Fruit fly (Drosophila melanogaster) whole organism, wandering third instar larva: ENCODE results near the gene CG42692.

ENCODE experiments used
- Abd-B ChIP-seq: fragments of >200 bp; optimal IDR thresholded peaks from 2 replicates; lab custom pipeline; 2017; ENCODE audit warnings: missing biosample characterization, missing genetic modification characterization
- CG32264 ChIP-seq: fragments of 200-800 bp; sonication (Bioruptor generic); optimal IDR thresholded peaks from 2 replicates; lab custom pipeline; 2016; ENCODE audit warnings: missing biosample characterization, missing genetic modification characterization
- CG9705 ChIP-seq: fragments of 200-800 bp; sonication (Bioruptor generic); optimal IDR thresholded peaks from 2 replicates; lab custom pipeline; 2018; ENCODE audit warnings: missing biosample characterization, mild to moderate bottlenecking, missing genetic modification characterization
- CrebA ChIP-seq: fragments of 200-800 bp; sonication (Bioruptor generic); optimal IDR thresholded peaks from 2 replicates; lab custom pipeline; 2016; ENCODE audit warnings: missing biosample characterization, mild to moderate bottlenecking, missing genetic modification characterization, borderline replicate concordance
- Dfd ChIP-seq: fragments of >200 bp; optimal IDR thresholded peaks from 2 replicates; lab custom pipeline; 2017; ENCODE audit warnings: missing biosample characterization, missing genetic modification characterization
- Dif ChIP-seq: fragments of 200-275, 200-300 bp; sonication (Bioruptor generic); optimal IDR thresholded peaks from 2 replicates; lab custom pipeline; 2018; ENCODE audit warnings: missing biosample characterization, missing genetic modification characterization; ENCODE audit not compliant: partially characterized antibody
- GATAd ChIP-seq: sonication (Bioruptor generic); optimal IDR thresholded peaks from 2 replicates; lab custom pipeline; 2016; ENCODE audit warnings: missing biosample characterization, missing genetic modification characterization
- HLH106 ChIP-seq: fragments of 200-800 bp; optimal IDR thresholded peaks from 3 replicates; lab custom pipeline; 2019; ENCODE audit warnings: missing biosample characterization, mild to moderate bottlenecking, missing genetic modification characterization, moderate library complexity
- Hnf4 ChIP-seq: fragments of 200-800 bp; sonication (Bioruptor generic); optimal IDR thresholded peaks from 2 replicates; lab custom pipeline; 2016; ENCODE audit warnings: missing biosample characterization, mild to moderate bottlenecking, missing genetic modification characterization
- Hr78 ChIP-seq: fragments of >200 bp; optimal IDR thresholded peaks from 2 replicates; lab custom pipeline; 2017; ENCODE audit warnings: missing biosample characterization, missing genetic modification characterization
- Hr83 ChIP-seq: fragments of 200-300 bp; sonication (Bioruptor generic); optimal IDR thresholded peaks from 2 replicates; lab custom pipeline; 2016; ENCODE audit warnings: missing biosample characterization, mild to moderate bottlenecking, missing genetic modification characterization, moderate library complexity; ENCODE audit not compliant: poor library complexity, severe bottlenecking
- Jra ChIP-seq: sonication (Bioruptor generic); optimal IDR thresholded peaks from 2 replicates; lab custom pipeline; 2016; ENCODE audit warnings: missing biosample characterization, missing genetic modification characterization
- Mio ChIP-seq: sonication (Bioruptor generic); optimal IDR thresholded peaks from 2 replicates; lab custom pipeline; 2016; ENCODE audit warnings: missing biosample characterization, missing genetic modification characterization
- Myc ChIP-seq: fragments of >200 bp; optimal IDR thresholded peaks from 2 replicates; lab custom pipeline; 2017
- N ChIP-seq: fragments of >200 bp; optimal IDR thresholded peaks from 2 replicates; lab custom pipeline; 2018; ENCODE audit warnings: missing biosample characterization, missing external identifiers, missing genetic modification characterization
- OdsH ChIP-seq: fragments of 200-800 bp; sonication (Bioruptor generic); optimal IDR thresholded peaks from 2 replicates; lab custom pipeline; 2016; ENCODE audit warnings: missing biosample characterization, mild to moderate bottlenecking, missing genetic modification characterization
- Rel ChIP-seq, 2 experiments: fragments of 200-800 bp; sonication (Bioruptor generic) in 1 of 2; optimal IDR thresholded peaks; 2 replicates in 1 of 2; 3 replicates in 1 of 2; lab custom pipeline; 2016 to 2019; ENCODE audit warnings: mild to moderate bottlenecking in 2 of 2, missing biosample characterization in 2 of 2, missing genetic modification characterization in 2 of 2, moderate library complexity in 1 of 2
- Sp1 ChIP-seq: fragments of 200-800 bp; sonication (Bioruptor generic); optimal IDR thresholded peaks from 3 replicates; lab custom pipeline; 2019; ENCODE audit warnings: missing biosample characterization, mild to moderate bottlenecking, missing genetic modification characterization, moderate library complexity
- Vsx2 ChIP-seq: fragments of 200-300, 225-300 bp; sonication (Bioruptor generic); optimal IDR thresholded peaks from 2 replicates; lab custom pipeline; 2018; ENCODE audit warnings: missing biosample characterization, missing genetic modification characterization; ENCODE audit not compliant: partially characterized antibody
- br ChIP-seq: fragments of 200-800 bp; sonication (Bioruptor generic); optimal IDR thresholded peaks from 2 replicates; lab custom pipeline; 2016; ENCODE audit warnings: missing biosample characterization, missing genetic modification characterization
- brk ChIP-seq: fragments of 200-800 bp; sonication (Bioruptor generic); optimal IDR thresholded peaks from 2 replicates; lab custom pipeline; 2016; ENCODE audit warnings: missing biosample characterization, mild to moderate bottlenecking, missing genetic modification characterization
- dl ChIP-seq, 2 experiments: fragments of 175-275, 200-275 bp in 1 of 2; fragments of 200-275 bp in 1 of 2; sonication (Bioruptor generic); optimal IDR thresholded peaks; lab custom pipeline; 2018; ENCODE audit warnings: mild to moderate bottlenecking in 2 of 2, missing biosample characterization in 2 of 2, missing genetic modification characterization in 2 of 2, moderate library complexity in 2 of 2; ENCODE audit not compliant: partially characterized antibody in 2 of 2, insufficient read depth in 1 of 2
- dmrt93B ChIP-seq: fragments of 200-800 bp; sonication (Bioruptor generic); optimal IDR thresholded peaks from 2 replicates; lab custom pipeline; 2018; ENCODE audit warnings: missing biosample characterization, mild to moderate bottlenecking, missing genetic modification characterization
- dsf ChIP-seq: sonication (Bioruptor generic); optimal IDR thresholded peaks from 2 replicates; lab custom pipeline; 2016; ENCODE audit warnings: missing biosample characterization, missing genetic modification characterization, borderline replicate concordance
- ey ChIP-seq: fragments of 200-800 bp; sonication (Bioruptor generic); optimal IDR thresholded peaks from 2 replicates; lab custom pipeline; 2016; ENCODE audit warnings: missing biosample characterization, missing genetic modification characterization
- foxo ChIP-seq, 2 experiments: fragments of 200-800 bp; sonication (Bioruptor generic); optimal IDR thresholded peaks; 2 replicates in 1 of 2; 3 replicates in 1 of 2; lab custom pipeline; 2016 to 2017; ENCODE audit warnings: missing biosample characterization in 2 of 2, missing genetic modification characterization in 2 of 2
- fru ChIP-seq: fragments of 200-800 bp; sonication (Bioruptor generic); optimal IDR thresholded peaks from 3 replicates; lab custom pipeline; 2016; ENCODE audit warnings: missing biosample characterization, mild to moderate bottlenecking, missing genetic modification characterization
- h ChIP-seq: fragments of 200-800 bp; sonication (Bioruptor generic); optimal IDR thresholded peaks from 3 replicates; lab custom pipeline; 2016; ENCODE audit warnings: missing biosample characterization, mild to moderate bottlenecking, missing genetic modification characterization
- jim ChIP-seq: fragments of 175-275, 200-325 bp; sonication (Bioruptor generic); optimal IDR thresholded peaks from 2 replicates; lab custom pipeline; 2016; ENCODE audit warnings: missing biosample characterization, mild to moderate bottlenecking, missing genetic modification characterization
- lola ChIP-seq: fragments of >200 bp; optimal IDR thresholded peaks from 2 replicates; lab custom pipeline; 2017; ENCODE audit warnings: missing biosample characterization, missing genetic modification characterization
- pan ChIP-seq: fragments of >200 bp; optimal IDR thresholded peaks from 2 replicates; lab custom pipeline; 2017
- psq ChIP-seq: fragments of 200-800 bp; sonication (Bioruptor generic); optimal IDR thresholded peaks from 3 replicates; lab custom pipeline; 2017; ENCODE audit warnings: missing biosample characterization, mild to moderate bottlenecking, missing genetic modification characterization, moderate library complexity
- rgr ChIP-seq: fragments of 200-800 bp; sonication (Bioruptor generic); optimal IDR thresholded peaks from 3 replicates; lab custom pipeline; 2016; ENCODE audit warnings: missing biosample characterization, mild to moderate bottlenecking, missing genetic modification characterization
- sage ChIP-seq: fragments of 200-800 bp; sonication (Bioruptor generic); optimal IDR thresholded peaks from 2 replicates; lab custom pipeline; 2016; ENCODE audit warnings: missing biosample characterization, mild to moderate bottlenecking, missing genetic modification characterization
- sv ChIP-seq: fragments of 200-800 bp; sonication (Bioruptor generic); optimal IDR thresholded peaks from 3 replicates; lab custom pipeline; 2016; ENCODE audit warnings: missing biosample characterization, missing genetic modification characterization
- tai ChIP-seq: sonication (Bioruptor generic); optimal IDR thresholded peaks from 2 replicates; lab custom pipeline; 2016; ENCODE audit warnings: missing biosample characterization, missing genetic modification characterization
- usp ChIP-seq: fragments of >200 bp; optimal IDR thresholded peaks from 2 replicates; lab custom pipeline; 2017; ENCODE audit warnings: missing biosample characterization, missing genetic modification characterization
- woc ChIP-seq: sonication (Bioruptor generic); optimal IDR thresholded peaks from 2 replicates; lab custom pipeline; 2016; ENCODE audit warnings: missing biosample characterization, mild to moderate bottlenecking, missing genetic modification characterization

CG42692 gene

DNA sequence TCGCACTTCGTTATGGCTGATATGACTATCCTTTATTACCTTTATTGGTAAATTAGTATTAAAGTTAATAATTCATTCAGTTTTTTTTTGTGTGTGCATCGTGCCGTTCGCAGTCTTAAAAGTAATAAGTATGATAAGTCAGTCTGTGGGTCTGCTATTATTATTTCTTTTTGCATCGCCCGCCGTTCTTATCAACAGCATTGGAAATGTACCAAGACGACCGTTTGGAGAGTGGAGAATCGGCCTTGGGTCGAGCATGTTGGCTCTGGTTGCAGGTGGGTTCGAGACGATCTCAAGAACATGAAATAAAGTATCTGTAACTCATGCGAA lies 12.6 kb downstream of the CG42692 start:
- TF ChIP-seq dl (GFP tag; optimal IDR thresholded peaks at IDR 0.05; lab: Kevin White, UChicago; ENCODE audit: insufficient read depth in 1 of 2, partially characterized antibody in 2 of 2), result peak in 1 of 2 experiments; percentile 27
- TF ChIP-seq Mio (GFP tag; lab: Kevin White, UChicago), result no peak
- TF ChIP-seq Dif, result peak; percentile 30
- TF ChIP-seq brk, result peak; percentile 2
- peak; percentile 91 for TF ChIP-seq Vsx2 (GFP tag; lab: Kevin White, UChicago)
- TF ChIP-seq CG32264 (GFP tag; lab: Kevin White, UChicago), result no peak
- TF ChIP-seq CrebA (GFP tag; lab: Kevin White, UChicago), result peak; percentile 37
- TF ChIP-seq lola, result no peak

DNA sequence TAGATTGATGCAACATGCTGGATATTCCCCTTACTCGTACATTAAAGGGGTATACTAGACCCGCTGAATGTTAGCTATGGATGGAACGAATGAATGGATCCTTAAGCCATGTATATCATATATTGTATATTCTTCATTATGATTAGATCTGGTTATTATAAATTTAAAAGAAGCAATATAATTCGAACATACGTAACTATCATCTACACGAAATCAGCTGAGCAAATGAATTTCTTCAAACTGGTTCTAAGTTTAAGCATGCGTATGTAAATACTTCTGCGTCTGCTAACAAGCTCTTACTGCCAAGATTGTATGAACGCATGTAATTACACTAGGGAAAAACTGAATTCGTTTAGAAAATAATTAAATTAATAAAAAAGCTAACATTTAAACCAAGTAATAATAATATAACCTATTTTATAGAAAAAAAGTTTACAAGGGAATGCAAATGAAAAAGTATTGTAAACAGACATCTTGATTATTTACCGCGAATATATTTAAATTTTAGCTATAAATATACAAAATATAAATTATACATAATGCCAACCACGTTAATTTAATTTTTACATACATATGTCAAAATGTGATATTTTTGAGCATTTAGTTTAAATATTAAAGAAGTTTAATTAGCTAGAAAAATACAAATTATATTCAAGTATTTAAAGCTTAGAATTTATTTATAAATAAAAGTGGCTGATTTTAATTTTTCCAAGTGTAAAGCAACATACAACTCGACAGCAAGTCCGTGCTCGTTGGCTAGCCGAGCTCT lies 13.2 kb downstream of the CG42692 start:
- TF ChIP-seq Rel (GFP tag; optimal IDR thresholded peaks at IDR 0.05; lab: Kevin White, UChicago) (no peak), Rel (tag; optimal IDR thresholded peaks at IDR 0.05; lab: Kevin White, UChicago) (no peak), lola (no peak), N (GFP tag; lab: Kevin White, UChicago) (no peak), fru (peak; percentile 66), CG9705 (GFP tag; lab: Kevin White, UChicago) (no peak), sv (peak; percentile 28), pan (peak; percentile 23), Mio (GFP tag; lab: Kevin White, UChicago) (no peak), Hnf4 (GFP tag; lab: Kevin White, UChicago) (peak; percentile 58), rgr (GFP tag; lab: Kevin White, UChicago) (peak; percentile 65), foxo (GFP tag; optimal IDR thresholded peaks at IDR 0.05; lab: Kevin White, UChicago) (peak; percentile 2 to 71), usp (GFP tag; lab: Kevin White, UChicago) (no peak), Dfd (GFP tag; lab: Kevin White, UChicago) (peak; percentile 28), Dif (no peak), dmrt93B (GFP tag; lab: Kevin White, UChicago) (no peak), h (peak; percentile 71), OdsH (GFP tag; lab: Kevin White, UChicago) (peak; percentile 9), dsf (GFP tag; lab: Kevin White, UChicago) (no peak), br (GFP tag; lab: Kevin White, UChicago) (peak; percentile 44), woc (peak; percentile 75), GATAd (GFP tag; lab: Kevin White, UChicago) (no peak), Abd-B (GFP tag; lab: Kevin White, UChicago) (no peak), HLH106 (tag; lab: Kevin White, UChicago) (peak; percentile 49), psq (GFP tag; lab: Kevin White, UChicago) (peak; percentile 18), ey (GFP tag; lab: Kevin White, UChicago) (peak; percentile 24), tai (GFP tag; lab: Kevin White, UChicago) (peak; percentile 15), Jra (no peak), Sp1 (GFP tag; lab: Kevin White, UChicago) (peak; percentile 46), Hr78 (no peak), CG32264 (GFP tag; lab: Kevin White, UChicago) (no peak), brk (peak; percentile 31), dl (GFP tag; optimal IDR thresholded peaks at IDR 0.05; lab: Kevin White, UChicago; ENCODE audit: insufficient read depth in 1 of 2, partially characterized antibody in 2 of 2) (no peak), Hr83 (GFP tag; lab: Kevin White, UChicago) (peak; percentile 35), jim (no peak), Myc (lab: Kevin White, UChicago) (no peak), Vsx2 (GFP tag; lab: Kevin White, UChicago) (no peak), CrebA (GFP tag; lab: Kevin White, UChicago) (no peak), sage (peak; percentile 55)
